Worm (Caenorhabditis elegans) whole organism, L2 larva: Measurements from ENCODE around the gene F59A6.10.

ENCODE experiments used
- alr-1 ChIP-seq: fragments of 150-350 bp; optimal IDR thresholded peaks from 2 replicates; lab custom pipeline; 2014; ENCODE audit warnings: missing biosample characterization, missing genetic modification characterization
- ceh-82 ChIP-seq: fragments of 150-350 bp; optimal IDR thresholded peaks from 2 replicates; lab custom pipeline; 2014; ENCODE audit warnings: missing biosample characterization, missing genetic modification characterization
- lin-13 ChIP-seq: fragments of 150-350 bp; optimal IDR thresholded peaks from 2 replicates; lab custom pipeline; 2014; ENCODE audit warnings: missing biosample characterization, missing genetic modification reagents, missing genetic modification characterization
- lin-39 ChIP-seq: fragments of 150-350 bp; optimal IDR thresholded peaks from 2 replicates; lab custom pipeline; 2014; ENCODE audit warnings: missing biosample characterization, missing genetic modification reagents, missing genetic modification characterization
- mab-5 ChIP-seq: fragments of 150-350 bp; optimal IDR thresholded peaks from 2 replicates; lab custom pipeline; 2014; ENCODE audit warnings: missing biosample characterization, missing genetic modification characterization
- nhr-25 ChIP-seq: fragments of 150-350 bp; sonication (generic microtip); optimal IDR thresholded peaks from 3 replicates; lab custom pipeline; 2014; ENCODE audit warnings: missing biosample characterization, missing genetic modification characterization
- nhr-77 ChIP-seq: fragments of 150-350 bp; optimal IDR thresholded peaks from 2 replicates; lab custom pipeline; 2014; ENCODE audit warnings: missing biosample characterization, missing genetic modification characterization
- snpc-4 ChIP-seq: fragments of 150-350 bp; optimal IDR thresholded peaks from 2 replicates; lab custom pipeline; 2014; ENCODE audit warnings: missing biosample characterization, missing genetic modification characterization
- unc-62 ChIP-seq: fragments of 150-350 bp; optimal IDR thresholded peaks from 2 replicates; lab custom pipeline; 2014; ENCODE audit warnings: missing biosample characterization, missing genetic modification reagents, missing genetic modification characterization
- ztf-11 ChIP-seq: sonication (generic microtip); optimal IDR thresholded peaks from 2 replicates; lab custom pipeline; 2017; ENCODE audit warnings: missing biosample characterization, missing genetic modification characterization
- ztf-4 ChIP-seq: fragments of 150-350 bp; optimal IDR thresholded peaks from 2 replicates; lab custom pipeline; 2014; ENCODE audit warnings: missing biosample characterization, missing genetic modification characterization

ce11 chrII:4967636-4968035 is 36.1 kb upstream of the F59A6.10 start:
- TF ChIP-seq unc-62 (GFP tag; lab: Kevin White, UChicago): no peak
- no peak for TF ChIP-seq ztf-11 (tag; lab: Kevin White, UChicago)
- TF ChIP-seq ceh-82 (tag; lab: Kevin White, UChicago): no peak
- TF ChIP-seq nhr-77 (tag; lab: Kevin White, UChicago): no peak
- TF ChIP-seq alr-1 (tag; lab: Kevin White, UChicago): no peak
- no peak for TF ChIP-seq ztf-4 (tag; lab: Kevin White, UChicago)
- TF ChIP-seq snpc-4 (tag; lab: Kevin White, UChicago): no peak
- TF ChIP-seq lin-39 (tag; lab: Kevin White, UChicago): no peak
- no peak for TF ChIP-seq mab-5 (tag; lab: Kevin White, UChicago)
- TF ChIP-seq lin-13 (GFP tag; lab: Kevin White, UChicago): no peak
- TF ChIP-seq nhr-25 (tag; lab: Kevin White, UChicago): no peak
